Fruit fly (Drosophila melanogaster): ENCODE results near the gene CG5181.

dm6 chr2L:7401025-7401424, 8.6 kb downstream of the CG5181 start, which contains the start of gene CG5171:
- TF ChIP-seq CG8478 (optimal IDR thresholded peaks at IDR 0.05): no peak
- no peak for TF ChIP-seq CTCF (optimal IDR thresholded peaks at IDR 0.05)

All from S2 (cell line).